Fruit fly (Drosophila melanogaster): Measurements from ENCODE around the gene spri.

- no peak for TF ChIP-seq gt (GFP tag; IDR thresholded peaks at IDR 0.05)
- no peak for TF ChIP-seq maf-S (GFP tag; optimal IDR thresholded peaks at IDR 0.05)
- no peak for TF ChIP-seq pan (optimal IDR thresholded peaks at IDR 0.05)
- TF ChIP-seq pan (GFP tag; optimal IDR thresholded peaks at IDR 0.05 in 1 of 2, IDR thresholded peaks at IDR 0.05 in 1 of 2) = no peak
- TF ChIP-seq ATbp (GFP tag; optimal IDR thresholded peaks at IDR 0.05) = no peak
- TF ChIP-seq Oaz (GFP tag; IDR thresholded peaks at IDR 0.05) = no peak
- no peak for TF ChIP-seq CoRest (tag; optimal IDR thresholded peaks at IDR 0.05)
- TF ChIP-seq CG16779 (GFP tag; IDR thresholded peaks at IDR 0.05) = no peak
Observed at dm6 chrX:10454795-10455194, 130.4 kb downstream of the spri start, which contains the start of gene CG32683.

Data from whole organism, embryonic.